Worm (Caenorhabditis elegans) whole organism, mixed stage, embryonic: ENCODE measurements around the gene mcd-1.

Source experiments
- blmp-1 ChIP-seq: fragments of 150-350 bp; optimal IDR thresholded peaks from 2 replicates; lab custom pipeline; 2014; ENCODE audit warnings: missing biosample characterization, missing genetic modification characterization
- ces-1 ChIP-seq: fragments of 150-350 bp; optimal IDR thresholded peaks from 2 replicates; lab custom pipeline; 2014; ENCODE audit warnings: missing biosample characterization, missing genetic modification reagents, missing genetic modification characterization
- elt-3 ChIP-seq: fragments of 150-350 bp; optimal IDR thresholded peaks from 2 replicates; lab custom pipeline; 2014; ENCODE audit warnings: missing biosample characterization, missing genetic modification characterization
- hlh-1 ChIP-seq: fragments of 150-350 bp; optimal IDR thresholded peaks from 2 replicates; lab custom pipeline; 2014; ENCODE audit warnings: missing biosample characterization, missing genetic modification reagents, missing genetic modification characterization
- nhr-12 ChIP-seq: fragments of 150-350 bp; optimal IDR thresholded peaks from 2 replicates; lab custom pipeline; 2014; ENCODE audit warnings: missing biosample characterization, missing genetic modification characterization
- nhr-28 ChIP-seq: fragments of 150-350 bp; optimal IDR thresholded peaks from 2 replicates; lab custom pipeline; 2014; ENCODE audit warnings: missing biosample characterization, missing genetic modification characterization
- nhr-76 ChIP-seq: sonication (generic microtip); optimal IDR thresholded peaks from 2 replicates; lab custom pipeline; 2017; ENCODE audit warnings: missing biosample characterization, missing genetic modification characterization
- ztf-11 ChIP-seq: fragments of 150-350 bp; optimal IDR thresholded peaks from 2 replicates; lab custom pipeline; 2014; ENCODE audit warnings: missing biosample characterization, missing genetic modification characterization

ce11 chrII:13931944-13932343, 43.6 kb downstream of the mcd-1 start, which contains the start of gene hot-3:
- TF ChIP-seq nhr-12 (tag; lab: Kevin White, UChicago) (no peak), ces-1 (GFP tag; lab: Kevin White, UChicago) (no peak), nhr-28 (tag; lab: Kevin White, UChicago) (no peak), blmp-1 (tag; lab: Kevin White, UChicago) (no peak), ztf-11 (tag; lab: Kevin White, UChicago) (no peak), hlh-1 (tag; lab: Kevin White, UChicago) (no peak), elt-3 (tag; lab: Kevin White, UChicago) (no peak), nhr-76 (tag; lab: Kevin White, UChicago) (no peak)
